Fruit fly (Drosophila melanogaster): ENCODE results near the gene CG7080.
"Not testable (repeated sequence)": the region's sequence is repeated elsewhere in the genome, so short reads cannot be mapped to it uniquely, and the experiment has no call there.

- not testable (repeated sequence) for TF ChIP-seq CG1620 (GFP tag; optimal IDR thresholded peaks at IDR 0.05); CG33017 (tag; optimal IDR thresholded peaks at IDR 0.05); Clk (GFP tag; optimal IDR thresholded peaks at IDR 0.05); CG11617 (GFP tag; optimal IDR thresholded peaks at IDR 0.05); CG7101 (tag; optimal IDR thresholded peaks at IDR 0.05)
Measured at dm6 chr3R:22298505-22298904, 30.6 kb upstream of the CG7080 start, which contains the start of gene CG7084.
